Worm (Caenorhabditis elegans) whole organism, early embryonic: ENCODE data around the gene C45G9.10.

Source experiments
- hmbx-1 ChIP-seq: sonication (generic microtip); optimal IDR thresholded peaks from 2 replicates; lab custom pipeline; 2016; ENCODE audit warnings: mild to moderate bottlenecking, missing genetic modification characterization, missing compliant biosample characterization
- tbx-11 ChIP-seq: fragments of 200-800 bp; sonication (Bioruptor generic); IDR thresholded peaks from 2 replicates; pipeline ENCODE4 v1.3.6; 2022; ENCODE audit warnings: missing genetic modification characterization, missing compliant biosample characterization

DNA sequence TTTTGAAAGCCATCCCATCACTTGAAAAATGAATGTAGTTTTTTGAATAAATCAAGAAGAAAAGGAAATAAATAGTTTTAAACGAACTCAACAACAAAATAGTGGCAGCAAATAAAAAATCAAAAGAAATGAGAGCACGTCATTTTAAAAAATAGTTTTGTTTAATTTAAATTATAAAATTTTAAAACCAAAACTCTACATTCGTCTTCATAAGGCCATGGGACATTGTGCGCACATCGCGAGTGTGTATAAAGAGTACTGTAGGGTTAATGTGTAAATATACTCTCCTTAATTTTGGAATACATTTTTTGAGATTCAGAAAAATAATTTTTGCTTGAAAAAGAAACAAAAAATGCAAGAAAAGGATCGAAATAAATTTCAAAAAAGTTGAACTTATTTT lies 9.7 kb downstream of the C45G9.10 start, which contains the start of gene C45G9.15:
- no peak for TF ChIP-seq hmbx-1 (tag; lab: Kevin White, UChicago)
- TF ChIP-seq tbx-11 (GFP tag; lab: Robert Waterston, UW), result no peak
